Fruit fly (Drosophila melanogaster): ENCODE results near the gene CG13445.

CG13445 gene

dm6 chr3L:15815353-15816142, 6.3 kb downstream of the CG13445 start (continued):
- TF ChIP-seq D (optimal IDR thresholded peaks at IDR 0.05) = no peak
- TF ChIP-seq D (GFP tag; optimal IDR thresholded peaks at IDR 0.05) = peak; percentile 61
- peak; percentile 65 for TF ChIP-seq CG12155 (GFP tag; optimal IDR thresholded peaks at IDR 0.05)
- TF ChIP-seq CG11247 (GFP tag; IDR thresholded peaks at IDR 0.05) = no peak
- TF ChIP-seq CG1233 (GFP tag; optimal IDR thresholded peaks at IDR 0.05) = peak; percentile 11
- no peak for TF ChIP-seq wek (GFP tag; optimal IDR thresholded peaks at IDR 0.05)
- TF ChIP-seq B-H1 (GFP tag; IDR thresholded peaks at IDR 0.05) = peak; percentile 36; the same call in 1 of the 3 replicates
- no peak for TF ChIP-seq Hmx (GFP tag; optimal IDR thresholded peaks at IDR 0.05)
- peak; percentile 81 for TF ChIP-seq unpg (GFP tag; optimal IDR thresholded peaks at IDR 0.05)
- peak; percentile 6 for TF ChIP-seq Myb (GFP tag; optimal IDR thresholded peaks at IDR 0.05)
- peak; percentile 22 for TF ChIP-seq fu2 (GFP tag; optimal IDR thresholded peaks at IDR 0.05)
- TF ChIP-seq H15 (GFP tag; IDR thresholded peaks at IDR 0.05) = no peak
- no peak for TF ChIP-seq MTF-1 (GFP tag; optimal IDR thresholded peaks at IDR 0.05; ENCODE audit: borderline replicate concordance)
- no peak for TF ChIP-seq schlank (tag; optimal IDR thresholded peaks at IDR 0.05)
- TF ChIP-seq fd96Cb (tag; optimal IDR thresholded peaks at IDR 0.05) = peak; percentile 71
- TF ChIP-seq CG5245 (GFP tag; optimal IDR thresholded peaks at IDR 0.05) = peak; percentile 14
- TF ChIP-seq CG17612 (GFP tag; IDR thresholded peaks at IDR 0.05) = 0 out of 2 replicates have a peak, but pooled peaks have one; percentile 24
- no peak for TF ChIP-seq Dad (GFP tag; optimal IDR thresholded peaks at IDR 0.05)
- peak; percentile 87 for TF ChIP-seq CG30403 (GFP tag; optimal IDR thresholded peaks at IDR 0.05)
- no peak for TF ChIP-seq hth (optimal IDR thresholded peaks at IDR 0.05)
- peak; percentile 80 for TF ChIP-seq CG15269 (tag; optimal IDR thresholded peaks at IDR 0.05)
- TF ChIP-seq CG3995 (GFP tag; optimal IDR thresholded peaks at IDR 0.05) = no peak
- peak; percentile 72; the same call in 1 of the 3 replicates for TF ChIP-seq ci (GFP tag; IDR thresholded peaks at IDR 0.05)
- peak; percentile 44 for TF ChIP-seq zen (tag; optimal IDR thresholded peaks at IDR 0.05)
- TF ChIP-seq lilli (GFP tag; optimal IDR thresholded peaks at IDR 0.05) = peak; percentile 54
- no peak for TF ChIP-seq Scr (GFP tag; IDR thresholded peaks at IDR 0.05; ENCODE audit: partially characterized antibody)
- TF ChIP-seq CG32772 (GFP tag; IDR thresholded peaks at IDR 0.05) = no peak
- TF ChIP-seq Ravus (GFP tag; IDR thresholded peaks at IDR 0.05) = no peak
- no peak for TF ChIP-seq NK7.1 (GFP tag; optimal IDR thresholded peaks at IDR 0.05)
- no peak for TF ChIP-seq bigmax (GFP tag; optimal IDR thresholded peaks at IDR 0.05)
- TF ChIP-seq ttk (GFP tag; IDR thresholded peaks at IDR 0.05) = no peak; the same call in 1 of the 2 replicates
- TF ChIP-seq CG3847 (GFP tag; IDR thresholded peaks at IDR 0.05) = 0 out of 2 replicates have a peak, but pooled peaks have one; percentile 25
- TF ChIP-seq CG13123 (GFP tag; optimal IDR thresholded peaks at IDR 0.05) = no peak
- TF ChIP-seq CG34376 (GFP tag; optimal IDR thresholded peaks at IDR 0.05) = peak; percentile 46
- TF ChIP-seq CG11723 (GFP tag; optimal IDR thresholded peaks at IDR 0.05) = peak; percentile 38
- no peak for TF ChIP-seq ken (GFP tag; IDR thresholded peaks at IDR 0.05)
- TF ChIP-seq salm (tag; optimal IDR thresholded peaks at IDR 0.05) = peak; percentile 43
- TF ChIP-seq CG7372 (GFP tag; IDR thresholded peaks at IDR 0.05) = no peak
- TF ChIP-seq Atf3 (GFP tag; optimal IDR thresholded peaks at IDR 0.05) = no peak
- TF ChIP-seq unc-4 (GFP tag; IDR thresholded peaks at IDR 0.05; ENCODE audit: partially characterized antibody) = no peak
- TF ChIP-seq dan (GFP tag; IDR thresholded peaks at IDR 0.05) = no peak
- TF ChIP-seq CG10147 (GFP tag; optimal IDR thresholded peaks at IDR 0.05) = peak; percentile 68
- peak; percentile 51 for TF ChIP-seq CG15601 (tag; optimal IDR thresholded peaks at IDR 0.05)
- no peak for TF ChIP-seq Abd-B (GFP tag; optimal IDR thresholded peaks at IDR 0.05)
- no peak for TF ChIP-seq CG17802 (tag; optimal IDR thresholded peaks at IDR 0.05)
- peak; percentile 80 for TF ChIP-seq tio (GFP tag; optimal IDR thresholded peaks at IDR 0.05)
- 0 out of 3 replicates have a peak, but pooled peaks have one; percentile 63 for TF ChIP-seq so (GFP tag; IDR thresholded peaks at IDR 0.05)
- TF ChIP-seq CG10654 (GFP tag; optimal IDR thresholded peaks at IDR 0.05) = peak; percentile 46
- no peak for TF ChIP-seq Adf1 (GFP tag; IDR thresholded peaks at IDR 0.05)
- peak; percentile 41 for TF ChIP-seq NC2β (GFP tag; optimal IDR thresholded peaks at IDR 0.05)
